Worm (Caenorhabditis elegans) whole organism, L1 larva: ENCODE data around the gene col-93.

ENCODE experiments used
- C34B4.2 ChIP-seq: sonication (generic microtip); optimal IDR thresholded peaks from 2 replicates; lab custom pipeline; 2017; ENCODE audit warnings: mild to moderate bottlenecking, missing genetic modification characterization, missing compliant biosample characterization
- aha-1 ChIP-seq: fragments of 150-350 bp; optimal IDR thresholded peaks from 2 replicates; lab custom pipeline; 2014; ENCODE audit warnings: missing biosample characterization, missing genetic modification characterization
- ama-1 ChIP-seq: fragments of 150-350 bp; optimal IDR thresholded peaks from 2 replicates; lab custom pipeline; 2014
- ceh-63 ChIP-seq: fragments of 200-800 bp; sonication (Bioruptor generic); optimal IDR thresholded peaks from 2 replicates; lab custom pipeline; 2018; ENCODE audit warnings: mild to moderate bottlenecking, missing genetic modification characterization, missing compliant biosample characterization
- ceh-88 ChIP-seq: fragments of 200-800 bp; sonication (Bioruptor generic); IDR thresholded peaks from 2 replicates; pipeline ENCODE4 v1.3.6; 2022; ENCODE audit warnings: missing genetic modification characterization, missing compliant biosample characterization
- dpl-1 ChIP-seq, 3 experiments: fragments of 150-350 bp in 2 of 3; sonication (generic microtip) in 1 of 3; optimal IDR thresholded peaks; 2 replicates each; lab custom pipeline; 2014 to 2017; ENCODE audit warnings: missing biosample characterization in 3 of 3, missing genetic modification characterization in 3 of 3, missing genetic modification reagents in 3 of 3
- efl-1 ChIP-seq, 4 experiments: fragments of 150-350 bp; optimal IDR thresholded peaks in 3 of 4; peaks in 1 of 4; 1 replicate in 1 of 4; 2 replicates in 3 of 4; lab custom pipeline; 2014; ENCODE audit warnings: missing biosample characterization in 2 of 4, missing genetic modification characterization in 2 of 4, missing genetic modification reagents in 2 of 4
- efl-3 ChIP-seq: fragments of 200-800 bp; sonication (Bioruptor generic); optimal IDR thresholded peaks from 2 replicates; lab custom pipeline; 2018; ENCODE audit warnings: mild to moderate bottlenecking, missing genetic modification characterization, missing compliant biosample characterization
- egl-13 ChIP-seq: sonication (generic microtip); optimal IDR thresholded peaks from 2 replicates; lab custom pipeline; 2016; ENCODE audit warnings: missing genotype, missing genetic modification reagents, missing genetic modification characterization, missing compliant biosample characterization
- ets-5 ChIP-seq: fragments of 200-800 bp; sonication (Bioruptor generic); IDR thresholded peaks from 2 replicates; pipeline ENCODE4 v1.3.6; 2022; ENCODE audit warnings: missing genetic modification characterization, missing compliant biosample characterization
- fkh-8 ChIP-seq: sonication (generic microtip); optimal IDR thresholded peaks from 2 replicates; lab custom pipeline; 2016; ENCODE audit warnings: mild to moderate bottlenecking, missing genetic modification characterization, missing compliant biosample characterization
- fos-1 ChIP-seq: fragments of 150-350 bp; optimal IDR thresholded peaks from 2 replicates; lab custom pipeline; 2014; ENCODE audit warnings: missing biosample characterization, missing genetic modification characterization
- hlh-4 ChIP-seq: sonication (generic microtip); optimal IDR thresholded peaks from 2 replicates; lab custom pipeline; 2016; ENCODE audit warnings: mild to moderate bottlenecking, missing genetic modification characterization, missing compliant biosample characterization
- hpl-2 ChIP-seq: fragments of 150-350 bp; optimal IDR thresholded peaks from 2 replicates; lab custom pipeline; 2014; ENCODE audit warnings: missing biosample characterization, missing genetic modification reagents, missing genetic modification characterization
- irx-1 ChIP-seq: sonication (generic microtip); optimal IDR thresholded peaks from 2 replicates; lab custom pipeline; 2016; ENCODE audit warnings: missing genetic modification characterization, missing compliant biosample characterization
- lin-13 ChIP-seq: fragments of 150-350 bp; optimal IDR thresholded peaks from 2 replicates; lab custom pipeline; 2014; ENCODE audit warnings: missing biosample characterization, missing genetic modification reagents, missing genetic modification characterization
- lin-14 ChIP-seq: fragments of 200-800 bp; sonication (Bioruptor generic); optimal IDR thresholded peaks from 2 replicates; lab custom pipeline; 2018; ENCODE audit warnings: mild to moderate bottlenecking, missing genetic modification characterization, moderate library complexity, missing compliant biosample characterization
- mdl-1 ChIP-seq, 2 experiments: fragments of 150-350 bp; optimal IDR thresholded peaks; 2 replicates each; lab custom pipeline; 2014 to 2017; ENCODE audit warnings: missing biosample characterization in 2 of 2, missing genetic modification characterization in 2 of 2, inconsistent platforms in 1 of 2
- mef-2 ChIP-seq: fragments of 150-350 bp; optimal IDR thresholded peaks from 2 replicates; lab custom pipeline; 2014; ENCODE audit warnings: missing biosample characterization, missing genetic modification characterization
- nhr-28 ChIP-seq: fragments of 150-350 bp; optimal IDR thresholded peaks from 2 replicates; lab custom pipeline; 2014; ENCODE audit warnings: missing biosample characterization, missing genetic modification characterization
- nhr-76 ChIP-seq: sonication (generic microtip); optimal IDR thresholded peaks from 2 replicates; lab custom pipeline; 2017; ENCODE audit warnings: missing biosample characterization, missing genetic modification characterization
- nhr-85 ChIP-seq: sonication (generic microtip); peaks from one replicate; lab custom pipeline; 2016; ENCODE audit warnings: missing genetic modification characterization, inconsistent platforms, missing compliant biosample characterization
- pag-3 ChIP-seq: sonication (generic microtip); optimal IDR thresholded peaks from 2 replicates; lab custom pipeline; 2017; ENCODE audit warnings: missing genetic modification characterization, mild to moderate bottlenecking, missing compliant biosample characterization, antibody characterized with exemption, borderline replicate concordance; ENCODE audit not compliant: insufficient read depth
- snpc-4 ChIP-seq: fragments of 150-350 bp; optimal IDR thresholded peaks from 2 replicates; lab custom pipeline; 2014; ENCODE audit warnings: missing biosample characterization, missing genetic modification characterization
- snu-23 ChIP-seq: sonication (generic microtip); optimal IDR thresholded peaks from 2 replicates; lab custom pipeline; 2016; ENCODE audit warnings: missing genetic modification characterization, missing compliant biosample characterization
- sox-4 ChIP-seq: sonication (generic microtip); optimal IDR thresholded peaks from 2 replicates; lab custom pipeline; 2016; ENCODE audit warnings: missing genetic modification characterization, missing compliant biosample characterization
- swsn-7 ChIP-seq: sonication (generic microtip); optimal IDR thresholded peaks from 2 replicates; lab custom pipeline; 2016; ENCODE audit warnings: missing genetic modification characterization, missing compliant biosample characterization
- tbx-2 ChIP-seq: sonication (generic microtip); optimal IDR thresholded peaks from 2 replicates; lab custom pipeline; 2016; ENCODE audit warnings: missing genetic modification characterization, missing compliant biosample characterization
- unc-86 ChIP-seq: sonication (generic microtip); optimal IDR thresholded peaks from 2 replicates; lab custom pipeline; 2016; ENCODE audit warnings: missing genetic modification characterization, missing compliant biosample characterization
- ztf-11 ChIP-seq, 2 experiments: sonication (generic microtip); optimal IDR thresholded peaks; 2 replicates each; lab custom pipeline; 2016 to 2017; ENCODE audit warnings: missing genetic modification characterization in 2 of 2, missing biosample characterization in 1 of 2, missing compliant biosample characterization in 1 of 2

The col-93 gene

DNA sequence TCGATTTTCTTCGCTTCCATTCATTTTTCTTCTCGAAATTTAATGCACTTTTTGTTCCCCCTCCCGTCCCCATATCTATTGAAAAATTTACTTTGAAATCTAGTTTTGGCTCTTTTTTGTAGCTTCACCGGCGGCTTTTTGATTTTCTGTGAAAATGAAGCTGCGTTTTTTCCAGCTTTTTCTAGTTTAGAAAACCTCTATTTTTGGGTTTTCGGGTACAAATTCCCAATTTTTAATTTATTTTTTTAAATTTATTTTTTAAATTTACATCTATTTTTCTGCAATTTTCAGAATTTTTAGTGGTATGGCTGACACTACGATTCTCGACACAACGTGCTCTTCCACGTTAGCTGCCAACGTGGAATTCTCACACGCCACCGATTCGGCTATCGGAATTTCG is 38.3 kb downstream of the col-93 start, which contains the start of gene strd-1:
TSS of gene strd-1 (plus strand) at position 301 of the 400 bp plus-strand sequence.
- no peak for TF ChIP-seq mdl-1 (tag; optimal IDR thresholded peaks at IDR 0.05; lab: Kevin White, UChicago)
- no peak for TF ChIP-seq lin-14 (GFP tag; lab: Kevin White, UChicago)
- no peak for TF ChIP-seq egl-13 (tag; lab: Kevin White, UChicago)
- no peak for TF ChIP-seq ztf-11 (tag; optimal IDR thresholded peaks at IDR 0.05; lab: Kevin White, UChicago)
- no peak for TF ChIP-seq irx-1 (tag; lab: Kevin White, UChicago)
- no peak for TF ChIP-seq C34B4.2 (tag; lab: Kevin White, UChicago)
- TF ChIP-seq lin-13 (GFP tag; lab: Kevin White, UChicago), result no peak
- TF ChIP-seq nhr-85 (tag; lab: Kevin White, UChicago), result no peak
- no peak for TF ChIP-seq fos-1 (tag; lab: Kevin White, UChicago)
- no peak for TF ChIP-seq swsn-7
- no peak for TF ChIP-seq ceh-88
- no peak for TF ChIP-seq pag-3

DNA sequence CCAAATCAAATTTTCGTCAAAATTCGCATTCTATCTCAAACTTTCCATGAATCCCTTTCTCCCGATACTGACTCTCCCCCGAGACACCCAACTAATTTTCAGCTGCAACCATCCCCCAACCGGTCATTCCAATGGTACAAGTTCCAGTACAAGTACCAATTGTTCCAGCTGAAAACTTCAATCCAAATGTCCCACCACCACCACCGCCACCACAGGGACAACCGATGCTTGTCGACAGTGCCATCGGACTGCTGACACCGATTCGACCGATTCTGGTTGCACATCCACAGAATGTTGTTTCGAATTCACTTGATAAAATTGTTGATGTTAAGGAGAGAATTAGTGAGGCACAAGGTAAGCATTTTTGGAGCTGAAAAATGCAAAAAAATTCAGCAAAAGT is 39.9 kb downstream of the col-93 start:
- TF ChIP-seq efl-1 (optimal IDR thresholded peaks at IDR 0.05; lab: Kevin White, UChicago) (no peak), efl-1 (GFP tag; optimal IDR thresholded peaks at IDR 0.05 in 1 of 2; lab: Kevin White, UChicago) (peak in 1 of 2 experiments; percentile 30), efl-3 (GFP tag; lab: Kevin White, UChicago) (no peak)
- TF ChIP-seq, all 84 proteins: peak for 1

DNA sequence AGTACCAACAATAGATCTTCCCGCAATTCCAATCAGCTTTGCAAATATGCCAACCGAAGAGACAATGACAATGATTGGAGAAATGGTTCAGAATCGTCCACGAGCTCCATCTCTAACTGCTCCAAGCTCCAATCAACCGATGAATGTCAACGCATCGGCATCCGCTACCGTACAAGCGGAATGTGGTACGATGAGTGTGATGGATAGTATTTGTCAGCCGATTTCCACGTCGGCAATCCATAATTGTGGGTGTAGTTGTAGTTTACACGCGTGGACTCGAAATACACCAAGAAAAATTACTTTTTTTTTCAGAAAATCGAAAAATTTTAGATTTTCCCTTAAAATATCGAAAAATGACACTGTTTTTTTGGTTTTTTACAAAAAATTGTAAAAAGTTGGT is 42.5 kb downstream of the col-93 start:
- TF ChIP-seq lin-13 (GFP tag; lab: Kevin White, UChicago) (no peak), nhr-76 (no peak), ets-5 (GFP tag; lab: Robert Waterston, UW) (no peak), tbx-2 (no peak), efl-1 (optimal IDR thresholded peaks at IDR 0.05; lab: Kevin White, UChicago) (no peak), efl-1 (GFP tag; optimal IDR thresholded peaks at IDR 0.05 in 1 of 2; lab: Kevin White, UChicago) (peak in 1 of 2 experiments; percentile 7)

DNA sequence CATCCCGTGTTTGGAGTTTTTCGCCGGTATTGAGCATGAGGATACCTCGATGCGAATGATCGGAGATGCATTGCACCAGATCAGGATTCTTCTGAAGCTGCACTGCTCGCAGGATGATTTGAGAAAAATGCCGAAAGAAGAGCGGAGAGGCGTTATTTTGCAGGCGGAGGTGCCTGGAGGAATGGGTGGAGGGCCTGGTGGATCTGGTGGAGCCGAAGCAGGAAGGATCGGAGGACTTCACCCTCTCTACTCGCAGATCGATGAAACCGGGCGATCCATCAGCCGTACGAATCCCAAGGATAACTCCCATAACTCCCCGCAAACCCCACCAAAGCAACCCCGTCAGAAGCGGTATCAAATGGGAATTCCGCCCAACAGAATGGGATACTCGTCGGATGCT is 46.2 kb downstream of the col-93 start:
- TF ChIP-seq ets-5 (GFP tag; lab: Robert Waterston, UW) (no peak), fkh-8 (tag; lab: Kevin White, UChicago) (no peak), ceh-63 (GFP tag; lab: Kevin White, UChicago) (no peak), aha-1 (no peak), unc-86 (no peak)
- TF ChIP-seq, all 84 proteins: peak for 0

DNA sequence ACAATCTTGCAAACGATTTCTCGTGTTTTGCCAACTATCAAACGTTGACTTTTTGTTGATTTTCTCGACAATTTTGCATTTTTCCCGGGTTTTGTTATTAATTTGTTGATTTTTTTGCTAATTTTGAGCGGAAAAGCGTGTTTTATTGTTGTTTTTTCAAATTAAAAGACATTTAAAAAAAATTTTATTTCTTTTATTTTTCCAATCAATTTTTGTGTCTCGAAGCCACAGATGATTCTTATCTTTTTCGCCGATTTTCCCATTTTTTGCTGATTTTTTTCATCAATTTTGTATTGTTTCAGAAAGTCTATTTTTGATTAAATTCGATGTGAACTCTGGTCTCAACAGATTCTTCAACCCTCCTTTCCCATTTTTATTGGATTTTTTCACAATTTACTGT is 49.5 kb downstream of the col-93 start, which contains the start of gene rle-1:
TSS of gene rle-1 (plus strand) at position 301 of the 400 bp plus-strand sequence.
- TF ChIP-seq hpl-2 (GFP tag; lab: Kevin White, UChicago) (no peak), dpl-1 (GFP tag; optimal IDR thresholded peaks at IDR 0.05; lab: Kevin White, UChicago) (no peak), ama-1 (lab: Kevin White, UChicago) (no peak), snu-23 (GFP tag; lab: Kevin White, UChicago) (no peak), hlh-4 (tag; lab: Kevin White, UChicago) (no peak), lin-14 (GFP tag; lab: Kevin White, UChicago) (no peak), mef-2 (no peak), sox-4 (tag; lab: Kevin White, UChicago) (no peak), efl-1 (optimal IDR thresholded peaks at IDR 0.05; lab: Kevin White, UChicago) (no peak), efl-1 (GFP tag; optimal IDR thresholded peaks at IDR 0.05 in 1 of 2; lab: Kevin White, UChicago) (no peak), C34B4.2 (tag; lab: Kevin White, UChicago) (no peak), mdl-1 (tag; optimal IDR thresholded peaks at IDR 0.05; lab: Kevin White, UChicago) (no peak), nhr-85 (tag; lab: Kevin White, UChicago) (no peak), ceh-88 (no peak), snpc-4 (no peak), nhr-28 (tag; lab: Kevin White, UChicago) (no peak)
